Fruit fly (Drosophila melanogaster) whole organism, wandering third instar larva: Measurements from ENCODE around the gene CG43407.

Experiments
- Abd-B ChIP-seq: fragments of >200 bp; optimal IDR thresholded peaks from 2 replicates; lab custom pipeline; 2017; ENCODE audit warnings: missing biosample characterization, missing genetic modification characterization
- CG32264 ChIP-seq: fragments of 200-800 bp; sonication (Bioruptor generic); optimal IDR thresholded peaks from 2 replicates; lab custom pipeline; 2016; ENCODE audit warnings: missing biosample characterization, missing genetic modification characterization
- CG9705 ChIP-seq: fragments of 200-800 bp; sonication (Bioruptor generic); optimal IDR thresholded peaks from 2 replicates; lab custom pipeline; 2018; ENCODE audit warnings: missing biosample characterization, mild to moderate bottlenecking, missing genetic modification characterization
- CrebA ChIP-seq: fragments of 200-800 bp; sonication (Bioruptor generic); optimal IDR thresholded peaks from 2 replicates; lab custom pipeline; 2016; ENCODE audit warnings: missing biosample characterization, mild to moderate bottlenecking, missing genetic modification characterization, borderline replicate concordance
- Dfd ChIP-seq: fragments of >200 bp; optimal IDR thresholded peaks from 2 replicates; lab custom pipeline; 2017; ENCODE audit warnings: missing biosample characterization, missing genetic modification characterization
- Dif ChIP-seq: fragments of 200-275, 200-300 bp; sonication (Bioruptor generic); optimal IDR thresholded peaks from 2 replicates; lab custom pipeline; 2018; ENCODE audit warnings: missing biosample characterization, missing genetic modification characterization; ENCODE audit not compliant: partially characterized antibody
- GATAd ChIP-seq: sonication (Bioruptor generic); optimal IDR thresholded peaks from 2 replicates; lab custom pipeline; 2016; ENCODE audit warnings: missing biosample characterization, missing genetic modification characterization
- HLH106 ChIP-seq: fragments of 200-800 bp; optimal IDR thresholded peaks from 3 replicates; lab custom pipeline; 2019; ENCODE audit warnings: missing biosample characterization, mild to moderate bottlenecking, missing genetic modification characterization, moderate library complexity
- Hnf4 ChIP-seq: fragments of 200-800 bp; sonication (Bioruptor generic); optimal IDR thresholded peaks from 2 replicates; lab custom pipeline; 2016; ENCODE audit warnings: missing biosample characterization, mild to moderate bottlenecking, missing genetic modification characterization
- Hr78 ChIP-seq: fragments of >200 bp; optimal IDR thresholded peaks from 2 replicates; lab custom pipeline; 2017; ENCODE audit warnings: missing biosample characterization, missing genetic modification characterization
- Hr83 ChIP-seq: fragments of 200-300 bp; sonication (Bioruptor generic); optimal IDR thresholded peaks from 2 replicates; lab custom pipeline; 2016; ENCODE audit warnings: missing biosample characterization, mild to moderate bottlenecking, missing genetic modification characterization, moderate library complexity; ENCODE audit not compliant: poor library complexity, severe bottlenecking
- Jra ChIP-seq: sonication (Bioruptor generic); optimal IDR thresholded peaks from 2 replicates; lab custom pipeline; 2016; ENCODE audit warnings: missing biosample characterization, missing genetic modification characterization
- Mio ChIP-seq: sonication (Bioruptor generic); optimal IDR thresholded peaks from 2 replicates; lab custom pipeline; 2016; ENCODE audit warnings: missing biosample characterization, missing genetic modification characterization
- Myc ChIP-seq: fragments of >200 bp; optimal IDR thresholded peaks from 2 replicates; lab custom pipeline; 2017
- N ChIP-seq: fragments of >200 bp; optimal IDR thresholded peaks from 2 replicates; lab custom pipeline; 2018; ENCODE audit warnings: missing biosample characterization, missing external identifiers, missing genetic modification characterization
- OdsH ChIP-seq: fragments of 200-800 bp; sonication (Bioruptor generic); optimal IDR thresholded peaks from 2 replicates; lab custom pipeline; 2016; ENCODE audit warnings: missing biosample characterization, mild to moderate bottlenecking, missing genetic modification characterization
- Rel ChIP-seq, 2 experiments: fragments of 200-800 bp; sonication (Bioruptor generic) in 1 of 2; optimal IDR thresholded peaks; 2 replicates in 1 of 2; 3 replicates in 1 of 2; lab custom pipeline; 2016 to 2019; ENCODE audit warnings: mild to moderate bottlenecking in 2 of 2, missing biosample characterization in 2 of 2, missing genetic modification characterization in 2 of 2, moderate library complexity in 1 of 2
- Sp1 ChIP-seq: fragments of 200-800 bp; sonication (Bioruptor generic); optimal IDR thresholded peaks from 3 replicates; lab custom pipeline; 2019; ENCODE audit warnings: missing biosample characterization, mild to moderate bottlenecking, missing genetic modification characterization, moderate library complexity
- Vsx2 ChIP-seq: fragments of 200-300, 225-300 bp; sonication (Bioruptor generic); optimal IDR thresholded peaks from 2 replicates; lab custom pipeline; 2018; ENCODE audit warnings: missing biosample characterization, missing genetic modification characterization; ENCODE audit not compliant: partially characterized antibody
- br ChIP-seq: fragments of 200-800 bp; sonication (Bioruptor generic); optimal IDR thresholded peaks from 2 replicates; lab custom pipeline; 2016; ENCODE audit warnings: missing biosample characterization, missing genetic modification characterization
- brk ChIP-seq: fragments of 200-800 bp; sonication (Bioruptor generic); optimal IDR thresholded peaks from 2 replicates; lab custom pipeline; 2016; ENCODE audit warnings: missing biosample characterization, mild to moderate bottlenecking, missing genetic modification characterization
- dl ChIP-seq, 2 experiments: fragments of 175-275, 200-275 bp in 1 of 2; fragments of 200-275 bp in 1 of 2; sonication (Bioruptor generic); optimal IDR thresholded peaks; lab custom pipeline; 2018; ENCODE audit warnings: mild to moderate bottlenecking in 2 of 2, missing biosample characterization in 2 of 2, missing genetic modification characterization in 2 of 2, moderate library complexity in 2 of 2; ENCODE audit not compliant: partially characterized antibody in 2 of 2, insufficient read depth in 1 of 2
- dmrt93B ChIP-seq: fragments of 200-800 bp; sonication (Bioruptor generic); optimal IDR thresholded peaks from 2 replicates; lab custom pipeline; 2018; ENCODE audit warnings: missing biosample characterization, mild to moderate bottlenecking, missing genetic modification characterization
- dsf ChIP-seq: sonication (Bioruptor generic); optimal IDR thresholded peaks from 2 replicates; lab custom pipeline; 2016; ENCODE audit warnings: missing biosample characterization, missing genetic modification characterization, borderline replicate concordance
- ey ChIP-seq: fragments of 200-800 bp; sonication (Bioruptor generic); optimal IDR thresholded peaks from 2 replicates; lab custom pipeline; 2016; ENCODE audit warnings: missing biosample characterization, missing genetic modification characterization
- foxo ChIP-seq, 2 experiments: fragments of 200-800 bp; sonication (Bioruptor generic); optimal IDR thresholded peaks; 2 replicates in 1 of 2; 3 replicates in 1 of 2; lab custom pipeline; 2016 to 2017; ENCODE audit warnings: missing biosample characterization in 2 of 2, missing genetic modification characterization in 2 of 2
- fru ChIP-seq: fragments of 200-800 bp; sonication (Bioruptor generic); optimal IDR thresholded peaks from 3 replicates; lab custom pipeline; 2016; ENCODE audit warnings: missing biosample characterization, mild to moderate bottlenecking, missing genetic modification characterization
- h ChIP-seq: fragments of 200-800 bp; sonication (Bioruptor generic); optimal IDR thresholded peaks from 3 replicates; lab custom pipeline; 2016; ENCODE audit warnings: missing biosample characterization, mild to moderate bottlenecking, missing genetic modification characterization
- jim ChIP-seq: fragments of 175-275, 200-325 bp; sonication (Bioruptor generic); optimal IDR thresholded peaks from 2 replicates; lab custom pipeline; 2016; ENCODE audit warnings: missing biosample characterization, mild to moderate bottlenecking, missing genetic modification characterization
- lola ChIP-seq: fragments of >200 bp; optimal IDR thresholded peaks from 2 replicates; lab custom pipeline; 2017; ENCODE audit warnings: missing biosample characterization, missing genetic modification characterization
- pan ChIP-seq: fragments of >200 bp; optimal IDR thresholded peaks from 2 replicates; lab custom pipeline; 2017
- psq ChIP-seq: fragments of 200-800 bp; sonication (Bioruptor generic); optimal IDR thresholded peaks from 3 replicates; lab custom pipeline; 2017; ENCODE audit warnings: missing biosample characterization, mild to moderate bottlenecking, missing genetic modification characterization, moderate library complexity
- rgr ChIP-seq: fragments of 200-800 bp; sonication (Bioruptor generic); optimal IDR thresholded peaks from 3 replicates; lab custom pipeline; 2016; ENCODE audit warnings: missing biosample characterization, mild to moderate bottlenecking, missing genetic modification characterization
- sage ChIP-seq: fragments of 200-800 bp; sonication (Bioruptor generic); optimal IDR thresholded peaks from 2 replicates; lab custom pipeline; 2016; ENCODE audit warnings: missing biosample characterization, mild to moderate bottlenecking, missing genetic modification characterization
- sv ChIP-seq: fragments of 200-800 bp; sonication (Bioruptor generic); optimal IDR thresholded peaks from 3 replicates; lab custom pipeline; 2016; ENCODE audit warnings: missing biosample characterization, missing genetic modification characterization
- tai ChIP-seq: sonication (Bioruptor generic); optimal IDR thresholded peaks from 2 replicates; lab custom pipeline; 2016; ENCODE audit warnings: missing biosample characterization, missing genetic modification characterization
- usp ChIP-seq: fragments of >200 bp; optimal IDR thresholded peaks from 2 replicates; lab custom pipeline; 2017; ENCODE audit warnings: missing biosample characterization, missing genetic modification characterization
- woc ChIP-seq: sonication (Bioruptor generic); optimal IDR thresholded peaks from 2 replicates; lab custom pipeline; 2016; ENCODE audit warnings: missing biosample characterization, mild to moderate bottlenecking, missing genetic modification characterization

CG43407 gene

dm6 chr3L:19016805-19017161 is 36.4 kb downstream of the CG43407 start:
- TF ChIP-seq Hnf4 (GFP tag; lab: Kevin White, UChicago) (no peak), brk (GFP tag; lab: Kevin White, UChicago) (no peak), br (GFP tag; lab: Kevin White, UChicago) (no peak), N (GFP tag; lab: Kevin White, UChicago) (no peak), Rel (GFP tag; optimal IDR thresholded peaks at IDR 0.05; lab: Kevin White, UChicago) (no peak), Rel (tag; optimal IDR thresholded peaks at IDR 0.05; lab: Kevin White, UChicago) (no peak), OdsH (GFP tag; lab: Kevin White, UChicago) (no peak), CrebA (GFP tag; lab: Kevin White, UChicago) (no peak), CG32264 (GFP tag; lab: Kevin White, UChicago) (no peak), Myc (lab: Kevin White, UChicago) (no peak), Abd-B (no peak), CG9705 (GFP tag; lab: Kevin White, UChicago) (no peak), dl (GFP tag; optimal IDR thresholded peaks at IDR 0.05; lab: Kevin White, UChicago; ENCODE audit: insufficient read depth in 1 of 2, partially characterized antibody in 2 of 2) (no peak), Vsx2 (GFP tag; lab: Kevin White, UChicago) (no peak), Mio (GFP tag; lab: Kevin White, UChicago) (no peak), lola (GFP tag; lab: Kevin White, UChicago) (no peak)
- TF ChIP-seq, all 38 proteins: peak for 0

DNA sequence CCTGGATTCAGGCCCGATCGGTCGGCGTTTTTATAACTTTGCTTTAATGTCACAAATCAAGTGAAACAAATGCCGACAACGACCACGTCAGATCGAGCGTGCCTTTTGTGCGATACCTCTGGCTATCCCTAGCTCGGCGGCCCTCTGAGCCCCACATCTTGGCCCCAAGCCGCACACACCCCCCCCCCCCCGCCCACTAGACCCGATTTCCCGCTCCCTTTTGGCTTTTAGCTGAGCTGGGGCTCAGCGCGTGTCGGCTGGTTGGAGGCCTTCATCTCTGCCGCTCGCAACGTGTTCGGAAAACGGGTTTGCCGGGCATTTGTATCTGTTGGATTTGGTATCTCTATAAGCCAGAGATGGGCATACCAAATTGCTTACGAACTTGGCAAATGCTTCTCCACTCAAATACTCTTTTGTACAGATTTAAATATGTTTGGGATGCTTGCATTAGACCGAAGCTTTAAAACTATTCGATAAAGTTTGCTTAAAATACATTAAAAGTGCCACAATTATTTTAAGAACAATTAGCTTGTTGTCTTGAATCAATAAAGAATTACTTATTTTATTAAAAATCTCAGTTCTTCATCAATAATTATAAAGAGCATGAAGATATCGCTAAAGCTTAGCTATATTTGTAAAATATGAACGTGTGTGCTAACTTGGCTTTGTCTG is 36.9 kb downstream of the CG43407 start:
- TF ChIP-seq brk (GFP tag; lab: Kevin White, UChicago), result no peak
- peak in 1 of 2 experiments; percentile 11 for TF ChIP-seq foxo (GFP tag; optimal IDR thresholded peaks at IDR 0.05; lab: Kevin White, UChicago)
- no peak for TF ChIP-seq CG9705 (GFP tag; lab: Kevin White, UChicago)
- peak; percentile 56 for TF ChIP-seq ey (GFP tag; lab: Kevin White, UChicago)
- no peak for TF ChIP-seq Myc (lab: Kevin White, UChicago)
- no peak for TF ChIP-seq CrebA (GFP tag; lab: Kevin White, UChicago)
- TF ChIP-seq sage (GFP tag; lab: Kevin White, UChicago), result no peak
- no peak for TF ChIP-seq dsf (GFP tag; lab: Kevin White, UChicago)
- TF ChIP-seq woc (GFP tag; lab: Kevin White, UChicago), result peak; percentile 40
- peak; percentile 23 for TF ChIP-seq br (GFP tag; lab: Kevin White, UChicago)
- TF ChIP-seq Rel (GFP tag; optimal IDR thresholded peaks at IDR 0.05; lab: Kevin White, UChicago), result no peak
- TF ChIP-seq Rel (tag; optimal IDR thresholded peaks at IDR 0.05; lab: Kevin White, UChicago), result no peak
- peak; percentile 61 for TF ChIP-seq tai (GFP tag; lab: Kevin White, UChicago)
- no peak for TF ChIP-seq Jra (GFP tag; lab: Kevin White, UChicago)
- peak; percentile 43 for TF ChIP-seq psq (GFP tag; lab: Kevin White, UChicago)
- no peak for TF ChIP-seq jim (GFP tag; lab: Kevin White, UChicago)
- TF ChIP-seq HLH106 (tag; lab: Kevin White, UChicago), result peak; percentile 35
- peak; percentile 40 for TF ChIP-seq fru (GFP tag; lab: Kevin White, UChicago)
- no peak for TF ChIP-seq usp (GFP tag; lab: Kevin White, UChicago)
- no peak for TF ChIP-seq Abd-B
- TF ChIP-seq N (GFP tag; lab: Kevin White, UChicago), result no peak
- TF ChIP-seq Dfd, result no peak
- TF ChIP-seq h, result peak; percentile 52
- TF ChIP-seq lola (GFP tag; lab: Kevin White, UChicago), result no peak
- TF ChIP-seq OdsH (GFP tag; lab: Kevin White, UChicago), result peak; percentile 45
- no peak for TF ChIP-seq GATAd (GFP tag; lab: Kevin White, UChicago)
- no peak for TF ChIP-seq Hr83
- TF ChIP-seq dl (GFP tag; optimal IDR thresholded peaks at IDR 0.05; lab: Kevin White, UChicago; ENCODE audit: insufficient read depth in 1 of 2, partially characterized antibody in 2 of 2), result no peak
- TF ChIP-seq Dif (GFP tag; lab: Kevin White, UChicago), result no peak
- no peak for TF ChIP-seq Mio (GFP tag; lab: Kevin White, UChicago)
- no peak for TF ChIP-seq Hr78 (GFP tag; lab: Kevin White, UChicago)
- TF ChIP-seq pan (lab: Kevin White, UChicago), result no peak
- TF ChIP-seq rgr (GFP tag; lab: Kevin White, UChicago), result peak; percentile 49
- peak; percentile 43 for TF ChIP-seq Sp1 (GFP tag; lab: Kevin White, UChicago)
- TF ChIP-seq Hnf4 (GFP tag; lab: Kevin White, UChicago), result no peak
- TF ChIP-seq dmrt93B (GFP tag; lab: Kevin White, UChicago), result no peak
- TF ChIP-seq CG32264 (GFP tag; lab: Kevin White, UChicago), result no peak
- no peak for TF ChIP-seq sv (GFP tag; lab: Kevin White, UChicago)
- TF ChIP-seq Vsx2 (GFP tag; lab: Kevin White, UChicago), result no peak
